Worm (Caenorhabditis elegans) whole organism, L1 larva: Measurements from ENCODE around the gene gcy-14.
A peak's percentile ranks its signal among the peaks of the same experiment; 100 is the strongest.

Experiments used
- F16B12.6 ChIP-seq: fragments of 150-350 bp; optimal IDR thresholded peaks from 2 replicates; lab custom pipeline; 2014; ENCODE audit warnings: missing biosample characterization, missing genetic modification characterization
- Y116A8C.19 ChIP-seq: sonication (generic microtip); optimal IDR thresholded peaks from 2 replicates; lab custom pipeline; 2016; ENCODE audit warnings: missing compliant biosample characterization, missing genetic modification characterization, borderline replicate concordance
- ces-1 ChIP-seq: fragments of 150-350 bp; optimal IDR thresholded peaks from 2 replicates; lab custom pipeline; 2014; ENCODE audit warnings: missing biosample characterization, missing genetic modification reagents, missing genetic modification characterization
- efl-1 ChIP-seq, 4 experiments: fragments of 150-350 bp; optimal IDR thresholded peaks in 3 of 4; peaks in 1 of 4; 1 replicate in 1 of 4; 2 replicates in 3 of 4; lab custom pipeline; 2014; ENCODE audit warnings: missing biosample characterization in 2 of 4, missing genetic modification characterization in 2 of 4, missing genetic modification reagents in 2 of 4
- efl-3 ChIP-seq: fragments of 200-800 bp; sonication (Bioruptor generic); optimal IDR thresholded peaks from 2 replicates; lab custom pipeline; 2018; ENCODE audit warnings: mild to moderate bottlenecking, missing genetic modification characterization, missing compliant biosample characterization
- elt-2 ChIP-seq: sonication (generic microtip); optimal IDR thresholded peaks from 2 replicates; lab custom pipeline; 2016; ENCODE audit warnings: missing genetic modification characterization, mild to moderate bottlenecking, inconsistent platforms, missing compliant biosample characterization, missing genetic modification reagents
- fkh-10 ChIP-seq: sonication (generic microtip); optimal IDR thresholded peaks from 2 replicates; lab custom pipeline; 2017; ENCODE audit warnings: missing biosample characterization, missing genetic modification reagents, missing genetic modification characterization
- fkh-8 ChIP-seq: sonication (generic microtip); optimal IDR thresholded peaks from 2 replicates; lab custom pipeline; 2016; ENCODE audit warnings: mild to moderate bottlenecking, missing genetic modification characterization, missing compliant biosample characterization
- fos-1 ChIP-seq: fragments of 150-350 bp; optimal IDR thresholded peaks from 2 replicates; lab custom pipeline; 2014; ENCODE audit warnings: missing biosample characterization, missing genetic modification characterization
- grh-1 ChIP-seq: fragments of 200-800 bp; sonication (Bioruptor generic); IDR thresholded peaks from 2 replicates; pipeline ENCODE4 v1.3.6; 2022; ENCODE audit warnings: missing genetic modification reagents, missing genetic modification characterization, missing compliant biosample characterization
- hlh-17 ChIP-seq: fragments of 200-800 bp; sonication (Bioruptor generic); optimal IDR thresholded peaks from 2 replicates; lab custom pipeline; 2018; ENCODE audit warnings: missing genetic modification characterization, mild to moderate bottlenecking, missing compliant biosample characterization, moderate library complexity, borderline replicate concordance
- hlh-4 ChIP-seq: sonication (generic microtip); optimal IDR thresholded peaks from 2 replicates; lab custom pipeline; 2016; ENCODE audit warnings: mild to moderate bottlenecking, missing genetic modification characterization, missing compliant biosample characterization
- isw-1 ChIP-seq: fragments of 200-800 bp; sonication (Bioruptor generic); IDR thresholded peaks from 2 replicates; pipeline ENCODE4 v1.3.6; 2022; ENCODE audit warnings: missing genetic modification characterization, missing compliant biosample characterization
- lin-13 ChIP-seq: fragments of 150-350 bp; optimal IDR thresholded peaks from 2 replicates; lab custom pipeline; 2014; ENCODE audit warnings: missing biosample characterization, missing genetic modification reagents, missing genetic modification characterization
- lin-14 ChIP-seq: fragments of 200-800 bp; sonication (Bioruptor generic); optimal IDR thresholded peaks from 2 replicates; lab custom pipeline; 2018; ENCODE audit warnings: mild to moderate bottlenecking, missing genetic modification characterization, moderate library complexity, missing compliant biosample characterization
- lin-35 ChIP-seq, 2 experiments: fragments of 150-350 bp; optimal IDR thresholded peaks; 2 replicates each; lab custom pipeline; 2014; ENCODE audit warnings: missing biosample characterization in 2 of 2, missing genetic modification characterization in 2 of 2, missing genetic modification reagents in 2 of 2
- lir-3 ChIP-seq: sonication (generic microtip); optimal IDR thresholded peaks from 2 replicates; lab custom pipeline; 2016; ENCODE audit warnings: mild to moderate bottlenecking, missing genetic modification characterization, moderate library complexity, missing compliant biosample characterization; ENCODE audit not compliant: poor library complexity
- mab-9 ChIP-seq: fragments of 200-800 bp; sonication (Bioruptor generic); IDR thresholded peaks from 2 replicates; pipeline ENCODE4 v1.3.6; 2022; ENCODE audit warnings: missing genetic modification reagents, missing genetic modification characterization, missing compliant biosample characterization
- mef-2 ChIP-seq: fragments of 150-350 bp; optimal IDR thresholded peaks from 2 replicates; lab custom pipeline; 2014; ENCODE audit warnings: missing biosample characterization, missing genetic modification characterization
- mep-1 ChIP-seq: fragments of 150-350 bp; optimal IDR thresholded peaks from 2 replicates; lab custom pipeline; 2014; ENCODE audit warnings: missing biosample characterization, missing genetic modification characterization
- nhr-12 ChIP-seq: sonication (generic microtip); optimal IDR thresholded peaks from 2 replicates; lab custom pipeline; 2017; ENCODE audit warnings: missing biosample characterization, missing genetic modification characterization
- nhr-28 ChIP-seq: fragments of 150-350 bp; optimal IDR thresholded peaks from 2 replicates; lab custom pipeline; 2014; ENCODE audit warnings: missing biosample characterization, missing genetic modification characterization
- nhr-47 ChIP-seq: sonication (generic microtip); optimal IDR thresholded peaks from 2 replicates; lab custom pipeline; 2016; ENCODE audit warnings: mild to moderate bottlenecking, missing genetic modification characterization, moderate library complexity, missing compliant biosample characterization
- nhr-71 ChIP-seq: sonication (generic microtip); optimal IDR thresholded peaks from 2 replicates; lab custom pipeline; 2016; ENCODE audit warnings: mild to moderate bottlenecking, missing genetic modification characterization, moderate library complexity, missing compliant biosample characterization
- nhr-76 ChIP-seq: sonication (generic microtip); optimal IDR thresholded peaks from 2 replicates; lab custom pipeline; 2017; ENCODE audit warnings: missing biosample characterization, missing genetic modification characterization
- nhr-84 ChIP-seq: sonication (generic microtip); optimal IDR thresholded peaks from 2 replicates; lab custom pipeline; 2017; ENCODE audit warnings: missing biosample characterization, missing genetic modification characterization
- pag-3 ChIP-seq: sonication (generic microtip); optimal IDR thresholded peaks from 2 replicates; lab custom pipeline; 2017; ENCODE audit warnings: missing genetic modification characterization, mild to moderate bottlenecking, missing compliant biosample characterization, antibody characterized with exemption, borderline replicate concordance; ENCODE audit not compliant: insufficient read depth
- pqm-1 ChIP-seq: sonication (generic microtip); optimal IDR thresholded peaks from 3 replicates; lab custom pipeline; 2017; ENCODE audit warnings: missing biosample characterization, missing genetic modification characterization
- rnt-1 ChIP-seq: sonication (generic microtip); optimal IDR thresholded peaks from 2 replicates; lab custom pipeline; 2016; ENCODE audit warnings: mild to moderate bottlenecking, missing genetic modification characterization, moderate library complexity, missing compliant biosample characterization
- snu-23 ChIP-seq: sonication (generic microtip); optimal IDR thresholded peaks from 2 replicates; lab custom pipeline; 2016; ENCODE audit warnings: missing genetic modification characterization, missing compliant biosample characterization
- sox-4 ChIP-seq: sonication (generic microtip); optimal IDR thresholded peaks from 2 replicates; lab custom pipeline; 2016; ENCODE audit warnings: missing genetic modification characterization, missing compliant biosample characterization
- sptf-1 ChIP-seq: fragments of 150-350 bp; optimal IDR thresholded peaks from 2 replicates; lab custom pipeline; 2014; ENCODE audit warnings: missing biosample characterization, missing genetic modification characterization
- swsn-7 ChIP-seq: sonication (generic microtip); optimal IDR thresholded peaks from 2 replicates; lab custom pipeline; 2016; ENCODE audit warnings: missing genetic modification characterization, missing compliant biosample characterization
- tbx-2 ChIP-seq: sonication (generic microtip); optimal IDR thresholded peaks from 2 replicates; lab custom pipeline; 2016; ENCODE audit warnings: missing genetic modification characterization, missing compliant biosample characterization
- unc-130 ChIP-seq: fragments of 150-350 bp; optimal IDR thresholded peaks from 2 replicates; lab custom pipeline; 2017; ENCODE audit warnings: missing biosample characterization, missing genetic modification characterization, inconsistent platforms
- unc-62 ChIP-seq: fragments of 150-350 bp; optimal IDR thresholded peaks from 2 replicates; lab custom pipeline; 2014; ENCODE audit warnings: missing biosample characterization, missing genetic modification reagents, missing genetic modification characterization
- unc-86 ChIP-seq: sonication (generic microtip); optimal IDR thresholded peaks from 2 replicates; lab custom pipeline; 2016; ENCODE audit warnings: missing genetic modification characterization, missing compliant biosample characterization
- unc-98 ChIP-seq: fragments of 200-800 bp; sonication (Bioruptor generic); IDR thresholded peaks from 2 replicates; pipeline ENCODE4 v1.3.6; 2022; ENCODE audit warnings: missing genetic modification characterization, missing compliant biosample characterization
- xbp-1 ChIP-seq: sonication (generic microtip); optimal IDR thresholded peaks from 2 replicates; lab custom pipeline; 2016; ENCODE audit warnings: missing genetic modification characterization, missing compliant biosample characterization
- ztf-11 ChIP-seq, 2 experiments: sonication (generic microtip); optimal IDR thresholded peaks; 2 replicates each; lab custom pipeline; 2016 to 2017; ENCODE audit warnings: missing genetic modification characterization in 2 of 2, missing biosample characterization in 1 of 2, missing compliant biosample characterization in 1 of 2

gcy-14 gene

DNA sequence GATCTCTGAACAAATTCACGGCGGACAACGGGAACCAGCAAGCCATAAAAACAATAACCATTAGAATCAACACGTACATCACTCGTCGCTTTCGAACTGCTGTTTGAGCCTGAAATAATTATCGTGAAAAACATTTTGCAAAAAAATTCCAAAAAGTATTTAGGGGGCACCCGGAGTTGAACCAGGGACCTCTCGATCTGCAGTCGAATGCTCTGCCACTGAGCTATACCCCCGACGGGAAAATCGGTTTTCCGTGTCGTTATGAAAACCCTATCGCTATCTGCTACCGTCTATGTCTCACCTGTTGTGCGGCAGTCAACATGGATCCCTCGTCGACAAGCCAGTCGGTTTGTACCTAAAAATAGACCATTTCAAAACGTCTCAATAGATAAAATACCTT is 12.5 kb downstream of the gcy-14 start (continued):
- TF ChIP-seq rnt-1 (tag; lab: Kevin White, UChicago) = peak; percentile 63
- no peak for TF ChIP-seq fkh-8 (tag; lab: Kevin White, UChicago)
- TF ChIP-seq efl-1 (optimal IDR thresholded peaks at IDR 0.05; lab: Kevin White, UChicago) = peak; percentile 0 to 13
- TF ChIP-seq efl-1 (GFP tag; optimal IDR thresholded peaks at IDR 0.05 in 1 of 2; lab: Kevin White, UChicago) = peak in 1 of 2 experiments; percentile 51
- TF ChIP-seq Y116A8C.19 (tag; lab: Kevin White, UChicago) = no peak
- TF ChIP-seq pqm-1 = no peak

DNA sequence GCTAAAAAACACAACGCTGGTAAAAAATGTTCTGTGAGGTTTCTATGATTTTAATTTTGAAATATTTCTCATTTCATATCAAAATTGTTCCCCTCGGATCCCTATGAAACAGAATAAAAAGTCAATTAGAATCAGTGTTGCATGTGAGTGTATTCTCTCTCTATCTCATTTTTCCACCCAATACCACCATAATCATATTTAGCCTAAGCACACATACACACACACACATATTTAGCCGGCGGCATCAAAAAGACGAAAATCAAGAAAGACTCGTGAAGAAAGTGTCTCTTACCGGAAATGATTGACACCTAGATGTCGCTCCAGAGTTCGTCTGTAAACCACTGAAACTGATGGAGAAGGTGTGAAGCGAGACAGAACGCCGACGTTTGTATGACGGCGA is 13.8 kb downstream of the gcy-14 start:
- TF ChIP-seq lin-14 (GFP tag; lab: Kevin White, UChicago) (peak; percentile 30), ztf-11 (tag; optimal IDR thresholded peaks at IDR 0.05; lab: Kevin White, UChicago) (no peak)
- TF ChIP-seq, all 84 proteins: peak for 1

DNA sequence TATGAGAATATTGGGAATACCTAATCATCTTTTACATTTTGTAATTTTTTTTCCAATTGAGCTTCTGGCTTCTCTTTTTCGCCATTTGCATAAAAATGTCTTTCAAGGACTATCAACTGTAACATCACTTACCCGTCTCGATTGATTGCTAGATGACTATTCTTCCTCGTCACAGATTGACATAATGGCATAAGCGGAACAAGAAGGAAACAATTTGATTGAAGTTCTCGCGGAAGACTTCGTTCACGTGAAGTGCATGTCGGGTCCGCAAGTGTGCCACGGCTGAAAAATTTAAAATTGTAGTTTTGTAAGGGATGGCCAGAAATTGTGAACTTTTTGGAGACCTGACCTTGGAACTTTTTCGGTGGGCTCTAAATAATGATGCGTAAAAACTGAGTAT is 14.3 kb downstream of the gcy-14 start:
- no peak for TF ChIP-seq F16B12.6
- TF ChIP-seq unc-86 = no peak
- TF ChIP-seq Y116A8C.19 (tag; lab: Kevin White, UChicago) = no peak
- no peak for TF ChIP-seq sox-4 (tag; lab: Kevin White, UChicago)

DNA sequence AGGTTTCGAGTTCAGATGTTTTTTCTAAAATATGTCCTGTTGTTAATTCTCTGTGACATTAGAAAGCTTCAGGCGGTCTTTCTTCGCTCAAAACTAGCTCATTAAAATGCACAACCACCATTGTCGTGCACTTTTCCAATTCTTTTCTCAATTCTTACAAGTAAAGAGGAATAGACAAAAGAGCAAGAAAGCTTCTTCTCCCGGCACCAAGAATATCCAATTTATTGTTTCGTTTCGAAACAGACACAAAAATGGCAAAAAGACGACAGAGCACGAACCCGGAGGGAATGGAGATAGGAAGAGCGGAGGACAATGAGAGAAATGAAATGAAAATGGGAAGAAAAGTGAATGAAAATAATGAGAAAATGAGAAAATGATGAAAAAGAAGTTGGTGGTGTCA is 15.5 kb downstream of the gcy-14 start:
- TF ChIP-seq snu-23 (GFP tag; lab: Kevin White, UChicago) (no peak), lin-14 (GFP tag; lab: Kevin White, UChicago) (peak; percentile 55), efl-1 (optimal IDR thresholded peaks at IDR 0.05; lab: Kevin White, UChicago) (no peak), efl-1 (GFP tag; optimal IDR thresholded peaks at IDR 0.05 in 1 of 2; lab: Kevin White, UChicago) (peak in 1 of 2 experiments; percentile 70), hlh-4 (tag; lab: Kevin White, UChicago) (no peak), mab-9 (no peak), tbx-2 (tag; lab: Kevin White, UChicago) (peak; percentile 5)

DNA sequence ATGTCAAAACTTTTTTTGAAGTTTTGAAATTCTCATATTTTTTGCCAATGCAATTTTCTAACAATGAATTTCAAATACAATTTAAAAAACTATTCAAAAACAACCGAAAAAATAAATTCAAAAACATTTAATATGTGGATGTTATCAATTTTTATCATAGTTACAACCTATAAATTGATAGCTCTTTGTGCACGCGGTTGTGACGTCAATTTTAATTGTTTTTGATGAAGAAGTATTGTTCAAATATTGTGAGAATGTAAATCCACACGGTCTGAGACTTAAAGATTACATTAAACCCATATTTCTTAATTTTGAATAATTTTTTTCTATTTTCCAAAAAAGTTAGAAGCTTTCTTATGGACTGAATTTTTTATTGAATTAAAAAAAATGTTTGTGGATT is 16.1 kb downstream of the gcy-14 start:
- TF ChIP-seq unc-62 (GFP tag; lab: Kevin White, UChicago) (no peak), elt-2 (tag; lab: Kevin White, UChicago) (peak; percentile 32), lin-35 (GFP tag; optimal IDR thresholded peaks at IDR 0.05; lab: Kevin White, UChicago) (peak in 1 of 2 experiments; percentile 19)

DNA sequence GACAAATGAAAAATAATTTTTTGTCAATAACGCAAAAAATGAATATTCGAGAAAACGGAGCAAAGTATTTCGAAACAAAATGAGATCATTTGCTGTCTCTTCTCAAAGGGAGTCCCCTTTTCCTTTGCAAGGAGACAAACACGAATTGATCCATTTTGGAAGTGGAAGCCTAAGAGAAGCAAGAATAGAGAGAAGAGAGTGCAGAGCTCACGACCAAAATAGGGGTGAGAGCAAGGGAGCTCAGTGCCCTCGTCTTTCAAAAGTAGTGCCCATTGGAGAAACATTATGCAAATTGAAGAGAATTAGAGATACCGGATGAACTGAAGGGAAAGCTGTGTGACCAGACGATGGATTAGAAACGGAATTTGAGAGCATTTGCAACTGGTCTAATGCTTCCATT is 16.9 kb downstream of the gcy-14 start:
- TF ChIP-seq pqm-1 (no peak), swsn-7 (tag; lab: Kevin White, UChicago) (peak; percentile 1), mep-1 (tag; lab: Kevin White, UChicago) (no peak), xbp-1 (tag; lab: Kevin White, UChicago) (peak; percentile 9), fkh-10 (no peak), nhr-76 (tag; lab: Kevin White, UChicago) (no peak), elt-2 (tag; lab: Kevin White, UChicago) (no peak), sox-4 (tag; lab: Kevin White, UChicago) (no peak), unc-98 (GFP tag; lab: Robert Waterston, UW) (no peak), nhr-71 (tag; lab: Kevin White, UChicago) (peak; percentile 45), lin-35 (GFP tag; optimal IDR thresholded peaks at IDR 0.05; lab: Kevin White, UChicago) (peak in 1 of 2 experiments; percentile 40), pag-3 (tag; lab: Kevin White, UChicago) (no peak), efl-3 (GFP tag; lab: Kevin White, UChicago) (no peak), grh-1 (no peak), fkh-8 (tag; lab: Kevin White, UChicago) (peak; percentile 37), F16B12.6 (no peak), sptf-1 (tag; lab: Kevin White, UChicago) (no peak), hlh-17 (GFP tag; lab: Kevin White, UChicago) (no peak), nhr-28 (no peak), lin-13 (GFP tag; lab: Kevin White, UChicago) (no peak), rnt-1 (tag; lab: Kevin White, UChicago) (peak; percentile 10), unc-130 (tag; lab: Kevin White, UChicago) (no peak), isw-1 (GFP tag; lab: Robert Waterston, UW) (peak; percentile 19; the same call in 1 of the 2 replicates), nhr-47 (tag; lab: Kevin White, UChicago) (peak; percentile 45), ces-1 (no peak), fos-1 (tag; lab: Kevin White, UChicago) (no peak), nhr-84 (no peak), snu-23 (GFP tag; lab: Kevin White, UChicago) (no peak), tbx-2 (tag; lab: Kevin White, UChicago) (peak; percentile 53), mef-2 (tag; lab: Kevin White, UChicago) (no peak), lir-3 (tag; lab: Kevin White, UChicago) (no peak), nhr-12 (tag; lab: Kevin White, UChicago) (no peak)
